Worm (Caenorhabditis elegans) whole organism, L1 larva: ENCODE results near the gene idhb-1.

Source experiments
- C04F5.9 ChIP-seq: sonication (generic microtip); optimal IDR thresholded peaks from 2 replicates; lab custom pipeline; 2016; ENCODE audit warnings: missing genetic modification characterization, missing compliant biosample characterization
- C34B4.2 ChIP-seq: sonication (generic microtip); optimal IDR thresholded peaks from 2 replicates; lab custom pipeline; 2017; ENCODE audit warnings: mild to moderate bottlenecking, missing genetic modification characterization, missing compliant biosample characterization
- aha-1 ChIP-seq: fragments of 150-350 bp; optimal IDR thresholded peaks from 2 replicates; lab custom pipeline; 2014; ENCODE audit warnings: missing biosample characterization, missing genetic modification characterization
- blmp-1 ChIP-seq: fragments of 150-350 bp; optimal IDR thresholded peaks from 2 replicates; lab custom pipeline; 2014; ENCODE audit warnings: missing biosample characterization, missing genetic modification characterization
- ceh-63 ChIP-seq: fragments of 200-800 bp; sonication (Bioruptor generic); optimal IDR thresholded peaks from 2 replicates; lab custom pipeline; 2018; ENCODE audit warnings: mild to moderate bottlenecking, missing genetic modification characterization, missing compliant biosample characterization
- ces-1 ChIP-seq: fragments of 150-350 bp; optimal IDR thresholded peaks from 2 replicates; lab custom pipeline; 2014; ENCODE audit warnings: missing biosample characterization, missing genetic modification reagents, missing genetic modification characterization
- dpl-1 ChIP-seq, 3 experiments: fragments of 150-350 bp in 2 of 3; sonication (generic microtip) in 1 of 3; optimal IDR thresholded peaks; 2 replicates each; lab custom pipeline; 2014 to 2017; ENCODE audit warnings: missing biosample characterization in 3 of 3, missing genetic modification characterization in 3 of 3, missing genetic modification reagents in 3 of 3
- dsc-1 ChIP-seq: sonication (generic microtip); optimal IDR thresholded peaks from 2 replicates; lab custom pipeline; 2016; ENCODE audit warnings: mild to moderate bottlenecking, missing genetic modification characterization, missing compliant biosample characterization
- efl-1 ChIP-seq, 4 experiments: fragments of 150-350 bp; optimal IDR thresholded peaks in 3 of 4; peaks in 1 of 4; 1 replicate in 1 of 4; 2 replicates in 3 of 4; lab custom pipeline; 2014; ENCODE audit warnings: missing biosample characterization in 2 of 4, missing genetic modification characterization in 2 of 4, missing genetic modification reagents in 2 of 4
- efl-3 ChIP-seq: fragments of 200-800 bp; sonication (Bioruptor generic); optimal IDR thresholded peaks from 2 replicates; lab custom pipeline; 2018; ENCODE audit warnings: mild to moderate bottlenecking, missing genetic modification characterization, missing compliant biosample characterization
- egl-27 ChIP-seq, 2 experiments: fragments of 150-350 bp in 1 of 2; sonication (generic microtip); optimal IDR thresholded peaks; 3 replicates each; lab custom pipeline; 2017 to 2018; ENCODE audit warnings: missing biosample characterization in 2 of 2, missing genetic modification characterization in 2 of 2, missing genetic modification reagents in 2 of 2
- elt-2 ChIP-seq: sonication (generic microtip); optimal IDR thresholded peaks from 2 replicates; lab custom pipeline; 2016; ENCODE audit warnings: missing genetic modification characterization, mild to moderate bottlenecking, inconsistent platforms, missing compliant biosample characterization, missing genetic modification reagents
- elt-3 ChIP-seq, 6 experiments: fragments of 150-350 bp in 1 of 6; sonication (generic microtip); optimal IDR thresholded peaks; 2 replicates each; lab custom pipeline; 2017 to 2018; ENCODE audit warnings: missing biosample characterization in 6 of 6, missing genetic modification characterization in 6 of 6, inconsistent platforms in 1 of 6
- fkh-4 ChIP-seq: sonication (generic microtip); optimal IDR thresholded peaks from 2 replicates; lab custom pipeline; 2016; ENCODE audit warnings: missing compliant biosample characterization, missing genetic modification characterization, borderline replicate concordance
- jun-1 ChIP-seq: fragments of 150-350 bp; optimal IDR thresholded peaks from 2 replicates; lab custom pipeline; 2014; ENCODE audit warnings: missing biosample characterization, missing genetic modification reagents, missing genetic modification characterization
- lin-35 ChIP-seq, 2 experiments: fragments of 150-350 bp; optimal IDR thresholded peaks; 2 replicates each; lab custom pipeline; 2014; ENCODE audit warnings: missing biosample characterization in 2 of 2, missing genetic modification characterization in 2 of 2, missing genetic modification reagents in 2 of 2
- lin-39 ChIP-seq: fragments of 150-350 bp; optimal IDR thresholded peaks from 2 replicates; lab custom pipeline; 2014; ENCODE audit warnings: missing biosample characterization, missing genetic modification reagents, missing genetic modification characterization
- lsy-2 ChIP-seq, 2 experiments: fragments of 150-350 bp; optimal IDR thresholded peaks; 2 replicates each; lab custom pipeline; 2014; ENCODE audit warnings: missing biosample characterization in 2 of 2, missing genetic modification characterization in 2 of 2
- mab-9 ChIP-seq: fragments of 200-800 bp; sonication (Bioruptor generic); IDR thresholded peaks from 2 replicates; pipeline ENCODE4 v1.3.6; 2022; ENCODE audit warnings: missing genetic modification reagents, missing genetic modification characterization, missing compliant biosample characterization
- mdl-1 ChIP-seq, 2 experiments: fragments of 150-350 bp; optimal IDR thresholded peaks; 2 replicates each; lab custom pipeline; 2014 to 2017; ENCODE audit warnings: missing biosample characterization in 2 of 2, missing genetic modification characterization in 2 of 2, inconsistent platforms in 1 of 2
- mef-2 ChIP-seq: fragments of 150-350 bp; optimal IDR thresholded peaks from 2 replicates; lab custom pipeline; 2014; ENCODE audit warnings: missing biosample characterization, missing genetic modification characterization
- mep-1 ChIP-seq: fragments of 150-350 bp; optimal IDR thresholded peaks from 2 replicates; lab custom pipeline; 2014; ENCODE audit warnings: missing biosample characterization, missing genetic modification characterization
- nhr-237 ChIP-seq: fragments of 150-350 bp; optimal IDR thresholded peaks from 2 replicates; lab custom pipeline; 2014; ENCODE audit warnings: missing biosample characterization, missing genetic modification characterization
- nhr-28 ChIP-seq: fragments of 150-350 bp; optimal IDR thresholded peaks from 2 replicates; lab custom pipeline; 2014; ENCODE audit warnings: missing biosample characterization, missing genetic modification characterization
- nhr-47 ChIP-seq: sonication (generic microtip); optimal IDR thresholded peaks from 2 replicates; lab custom pipeline; 2016; ENCODE audit warnings: mild to moderate bottlenecking, missing genetic modification characterization, moderate library complexity, missing compliant biosample characterization
- nhr-84 ChIP-seq: sonication (generic microtip); optimal IDR thresholded peaks from 2 replicates; lab custom pipeline; 2017; ENCODE audit warnings: missing biosample characterization, missing genetic modification characterization
- nhr-85 ChIP-seq: sonication (generic microtip); peaks from one replicate; lab custom pipeline; 2016; ENCODE audit warnings: missing genetic modification characterization, inconsistent platforms, missing compliant biosample characterization
- nhr-90 ChIP-seq: sonication (generic microtip); optimal IDR thresholded peaks from 2 replicates; lab custom pipeline; 2016; ENCODE audit warnings: mild to moderate bottlenecking, missing genetic modification characterization, missing compliant biosample characterization; ENCODE audit not compliant: poor library complexity
- pax-3 ChIP-seq: fragments of 200-800 bp; sonication (Bioruptor generic); optimal IDR thresholded peaks from 2 replicates; lab custom pipeline; 2018; ENCODE audit warnings: mild to moderate bottlenecking, missing genetic modification characterization, moderate library complexity, missing compliant biosample characterization
- pqm-1 ChIP-seq: sonication (generic microtip); optimal IDR thresholded peaks from 3 replicates; lab custom pipeline; 2017; ENCODE audit warnings: missing biosample characterization, missing genetic modification characterization
- snpc-4 ChIP-seq: fragments of 150-350 bp; optimal IDR thresholded peaks from 2 replicates; lab custom pipeline; 2014; ENCODE audit warnings: missing biosample characterization, missing genetic modification characterization
- snu-23 ChIP-seq: sonication (generic microtip); optimal IDR thresholded peaks from 2 replicates; lab custom pipeline; 2016; ENCODE audit warnings: missing genetic modification characterization, missing compliant biosample characterization
- sox-4 ChIP-seq: sonication (generic microtip); optimal IDR thresholded peaks from 2 replicates; lab custom pipeline; 2016; ENCODE audit warnings: missing genetic modification characterization, missing compliant biosample characterization
- swsn-7 ChIP-seq: sonication (generic microtip); optimal IDR thresholded peaks from 2 replicates; lab custom pipeline; 2016; ENCODE audit warnings: missing genetic modification characterization, missing compliant biosample characterization
- tlp-1 ChIP-seq: fragments of 150-350 bp; optimal IDR thresholded peaks from 2 replicates; lab custom pipeline; 2014; ENCODE audit warnings: missing biosample characterization, missing genetic modification characterization
- unc-98 ChIP-seq: fragments of 200-800 bp; sonication (Bioruptor generic); IDR thresholded peaks from 2 replicates; pipeline ENCODE4 v1.3.6; 2022; ENCODE audit warnings: missing genetic modification characterization, missing compliant biosample characterization
- vab-15 ChIP-seq: sonication (generic microtip); optimal IDR thresholded peaks from 2 replicates; lab custom pipeline; 2017; ENCODE audit warnings: missing genotype, mild to moderate bottlenecking, missing genetic modification characterization, missing compliant biosample characterization
- zip-4 ChIP-seq: fragments of 200-800 bp; sonication (Bioruptor generic); optimal IDR thresholded peaks from 2 replicates; lab custom pipeline; 2018; ENCODE audit warnings: mild to moderate bottlenecking, missing genetic modification characterization, moderate library complexity, missing compliant biosample characterization

idhb-1 gene

ce11 chrX:14182514-14182913 lies 8.7 kb upstream of the idhb-1 start:
- TF ChIP-seq pqm-1 (tag; lab: Kevin White, UChicago) (no peak), jun-1 (tag; lab: Kevin White, UChicago) (no peak), tlp-1 (tag; lab: Kevin White, UChicago) (no peak), dsc-1 (peak; percentile 88), pax-3 (tag; lab: Kevin White, UChicago) (peak; percentile 55), efl-3 (GFP tag; lab: Kevin White, UChicago) (no peak), mab-9 (GFP tag; lab: Robert Waterston, UW) (no peak), C04F5.9 (tag; lab: Kevin White, UChicago) (no peak), nhr-90 (no peak), ces-1 (GFP tag; lab: Kevin White, UChicago) (no peak), sox-4 (tag; lab: Kevin White, UChicago) (peak; percentile 36), nhr-47 (no peak), ceh-63 (GFP tag; lab: Kevin White, UChicago) (no peak), blmp-1 (tag; lab: Kevin White, UChicago) (no peak), lin-39 (tag; lab: Kevin White, UChicago) (no peak), lsy-2 (tag; optimal IDR thresholded peaks at IDR 0.05; lab: Kevin White, UChicago) (no peak)

DNA sequence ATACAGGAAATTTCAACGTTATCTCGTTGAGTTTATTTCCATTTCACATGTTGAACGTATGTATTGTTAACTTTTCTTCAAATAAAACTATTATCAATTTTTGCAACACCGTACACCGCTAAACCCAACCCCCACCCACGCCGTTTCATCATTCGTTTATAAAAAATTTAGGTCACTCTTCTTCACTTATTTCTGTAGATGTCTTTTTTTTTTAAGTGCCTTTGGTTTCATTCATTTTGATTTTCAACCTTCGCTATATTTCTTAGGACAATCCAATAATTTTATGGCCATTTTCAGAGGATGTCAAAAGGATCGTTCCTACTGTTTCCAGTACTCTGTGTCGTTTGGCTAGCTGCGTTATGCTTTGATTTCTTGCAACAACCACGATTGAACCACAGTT lies 6.3 kb upstream of the idhb-1 start, which contains the start of gene C37E2.3:
TSS of gene C37E2.3 (plus strand) at position 301 of the 400 bp plus-strand sequence.
- TF ChIP-seq C34B4.2 (tag; lab: Kevin White, UChicago) (no peak), egl-27 (tag; optimal IDR thresholded peaks at IDR 0.05; lab: Kevin White, UChicago) (no peak), nhr-237 (no peak), elt-3 (tag; optimal IDR thresholded peaks at IDR 0.05; lab: Kevin White, UChicago) (no peak), elt-2 (tag; lab: Kevin White, UChicago) (no peak), nhr-28 (tag; lab: Kevin White, UChicago) (no peak), ceh-63 (GFP tag; lab: Kevin White, UChicago) (no peak)

- no peak for TF ChIP-seq nhr-85
These were observed 5.6 kb upstream of the idhb-1 start for ce11 chrX:14179488-14179887.

DNA sequence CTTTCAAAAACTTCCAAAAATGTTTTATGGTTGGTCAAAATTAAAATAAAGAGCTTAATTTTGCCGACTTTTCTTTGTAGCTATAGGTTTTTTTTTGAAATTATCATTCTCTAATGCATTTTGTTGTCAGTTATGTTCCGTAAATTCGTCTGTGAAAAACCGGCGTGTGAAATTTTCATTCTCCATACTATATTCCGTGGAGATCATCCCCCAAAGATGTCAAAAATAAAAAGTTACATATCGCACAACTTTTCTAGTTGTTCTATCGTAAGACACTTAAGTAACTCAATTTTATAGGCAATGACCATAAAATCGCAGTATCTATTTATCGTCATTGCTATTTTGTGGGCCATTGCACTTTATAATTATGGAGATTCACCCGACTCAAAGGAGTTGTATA lies 4.8 kb upstream of the idhb-1 start, which contains the start of gene C37E2.10:
TSS of gene C37E2.10 (plus strand) at position 301 of the 400 bp plus-strand sequence.
- TF ChIP-seq nhr-85 (no peak), fkh-4 (no peak), nhr-47 (no peak), vab-15 (tag; lab: Kevin White, UChicago) (no peak), mef-2 (tag; lab: Kevin White, UChicago) (no peak), zip-4 (GFP tag; lab: Kevin White, UChicago) (no peak), ces-1 (GFP tag; lab: Kevin White, UChicago) (no peak), snpc-4 (no peak), jun-1 (tag; lab: Kevin White, UChicago) (no peak), blmp-1 (tag; lab: Kevin White, UChicago) (no peak), mep-1 (tag; lab: Kevin White, UChicago) (no peak), nhr-84 (tag; lab: Kevin White, UChicago) (no peak), ceh-63 (GFP tag; lab: Kevin White, UChicago) (no peak), lin-35 (GFP tag; optimal IDR thresholded peaks at IDR 0.05; lab: Kevin White, UChicago) (no peak), mab-9 (GFP tag; lab: Robert Waterston, UW) (no peak), snu-23 (GFP tag; lab: Kevin White, UChicago) (no peak), nhr-237 (no peak), efl-3 (GFP tag; lab: Kevin White, UChicago) (no peak), dpl-1 (GFP tag; optimal IDR thresholded peaks at IDR 0.05; lab: Kevin White, UChicago) (no peak)

DNA sequence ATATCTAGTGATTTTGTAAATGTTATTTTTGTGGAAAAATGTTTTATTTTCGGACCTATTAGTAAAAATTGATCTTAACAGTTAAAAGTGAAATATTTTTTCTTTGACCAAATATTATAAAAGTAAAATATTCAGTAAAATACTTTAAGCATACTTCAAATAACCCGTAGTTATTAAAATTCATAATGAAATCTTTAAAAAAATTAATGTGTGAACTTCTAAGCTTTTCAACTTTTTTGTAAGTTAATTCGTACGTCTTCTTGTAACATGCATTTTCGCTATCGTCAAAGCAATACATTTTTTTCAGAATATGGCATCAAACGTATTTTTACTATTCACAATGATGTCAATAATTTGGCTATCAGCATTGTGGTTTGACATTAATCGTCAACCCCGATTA lies 1.9 kb upstream of the idhb-1 start, which contains the start of gene C37E2.2:
TSS of gene C37E2.2 (plus strand) at position 301 of the 400 bp plus-strand sequence.
- TF ChIP-seq nhr-90 (no peak), mdl-1 (tag; optimal IDR thresholded peaks at IDR 0.05; lab: Kevin White, UChicago) (no peak), egl-27 (tag; optimal IDR thresholded peaks at IDR 0.05; lab: Kevin White, UChicago) (no peak), aha-1 (tag; lab: Kevin White, UChicago) (no peak), efl-1 (optimal IDR thresholded peaks at IDR 0.05; lab: Kevin White, UChicago) (no peak), efl-1 (GFP tag; optimal IDR thresholded peaks at IDR 0.05 in 1 of 2; lab: Kevin White, UChicago) (no peak), mab-9 (GFP tag; lab: Robert Waterston, UW) (no peak), nhr-84 (tag; lab: Kevin White, UChicago) (no peak), unc-98 (GFP tag; lab: Robert Waterston, UW) (no peak), swsn-7 (tag; lab: Kevin White, UChicago) (no peak)
- TF ChIP-seq, all 84 proteins: peak for 0
